Fruit fly (Drosophila melanogaster): ENCODE results near the gene Rpn12R.

The Rpn12R gene

DNA sequence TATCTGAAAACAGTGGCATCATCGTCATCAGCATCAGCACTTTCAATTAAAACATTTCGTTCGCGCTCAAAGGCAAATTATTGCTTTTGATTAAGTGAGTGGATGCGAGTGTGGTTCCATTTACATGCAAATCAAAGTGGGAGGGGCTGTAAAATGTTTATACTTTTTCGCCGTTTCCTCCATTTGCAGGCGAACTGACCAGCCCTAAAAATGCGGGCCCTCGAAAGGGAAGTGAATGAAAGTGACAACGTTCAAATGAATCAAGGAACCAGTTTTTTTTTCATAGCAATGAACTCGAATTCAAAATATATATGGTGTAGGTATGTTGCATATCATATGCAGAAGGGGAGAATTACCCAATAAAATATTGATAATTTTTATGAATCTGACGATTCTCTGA is 31.8 kb downstream of the Rpn12R start:
- TF ChIP-seq pan (optimal IDR thresholded peaks at IDR 0.05) (no peak), EcR (GFP tag; optimal IDR thresholded peaks at IDR 0.05) (no peak), psq (optimal IDR thresholded peaks at IDR 0.05) (no peak), CG8478 (optimal IDR thresholded peaks at IDR 0.05) (no peak), Dll (optimal IDR thresholded peaks at IDR 0.05) (no peak), usp (GFP tag; optimal IDR thresholded peaks at IDR 0.05) (no peak)

DNA sequence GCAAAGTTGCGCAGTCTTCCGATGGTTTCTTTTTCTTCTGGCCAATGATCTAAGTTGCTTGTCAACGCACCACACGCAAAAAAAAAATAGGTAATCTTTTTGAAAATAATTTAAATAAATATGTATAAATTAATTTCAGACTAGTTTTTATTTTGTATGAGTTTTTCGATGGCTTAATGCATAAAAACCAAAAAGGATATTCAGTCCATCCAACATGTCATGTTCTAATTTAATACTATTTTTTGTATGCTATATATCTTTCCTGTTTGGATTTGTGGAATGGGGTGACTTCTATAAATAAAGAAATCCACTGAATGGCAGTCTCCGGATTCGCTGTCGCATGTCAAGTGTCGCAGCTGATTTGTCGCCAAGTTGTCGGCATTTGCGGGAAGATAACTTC is 32.7 kb downstream of the Rpn12R start:
- TF ChIP-seq pan (optimal IDR thresholded peaks at IDR 0.05) (no peak), psq (optimal IDR thresholded peaks at IDR 0.05) (no peak), usp (GFP tag; optimal IDR thresholded peaks at IDR 0.05) (no peak), CG8478 (optimal IDR thresholded peaks at IDR 0.05) (no peak), EcR (GFP tag; optimal IDR thresholded peaks at IDR 0.05) (no peak), Dll (optimal IDR thresholded peaks at IDR 0.05) (no peak)

DNA sequence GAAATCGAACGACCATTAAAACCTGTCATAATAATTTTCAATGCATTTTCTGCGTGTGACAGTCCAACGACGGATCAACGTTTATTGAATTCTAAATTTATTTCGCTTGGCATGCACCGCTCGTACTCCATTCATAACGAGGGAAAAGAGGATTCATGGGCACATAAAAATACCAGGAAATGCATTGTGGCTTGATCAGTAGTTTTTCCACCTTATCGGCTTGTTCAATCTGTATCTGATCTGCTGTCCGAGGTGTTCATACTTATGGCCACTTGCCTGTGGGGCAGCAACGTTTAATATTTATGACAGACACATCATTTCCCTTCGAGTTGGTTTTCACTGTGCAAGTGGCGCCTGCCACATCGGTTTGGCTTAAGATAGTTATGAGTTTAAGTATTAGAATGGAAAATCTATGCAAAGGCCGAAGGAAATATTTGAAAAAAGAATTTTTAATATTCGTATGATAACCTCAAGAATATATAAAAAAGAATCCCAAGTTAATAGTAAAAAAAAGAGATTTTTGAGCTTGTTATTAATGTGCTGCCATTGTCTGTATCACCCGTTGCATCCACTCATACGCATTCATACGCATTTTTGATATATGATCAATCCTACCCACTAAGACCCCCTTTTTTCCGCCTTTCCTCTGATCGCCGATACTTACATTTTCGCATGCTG is 35.0 kb downstream of the Rpn12R start:
- no peak for TF ChIP-seq CG8478 (optimal IDR thresholded peaks at IDR 0.05)
- TF ChIP-seq Dll (optimal IDR thresholded peaks at IDR 0.05): no peak
- no peak for TF ChIP-seq usp (GFP tag; optimal IDR thresholded peaks at IDR 0.05)
- TF ChIP-seq pan (optimal IDR thresholded peaks at IDR 0.05): no peak
- no peak for TF ChIP-seq psq (optimal IDR thresholded peaks at IDR 0.05)

DNA sequence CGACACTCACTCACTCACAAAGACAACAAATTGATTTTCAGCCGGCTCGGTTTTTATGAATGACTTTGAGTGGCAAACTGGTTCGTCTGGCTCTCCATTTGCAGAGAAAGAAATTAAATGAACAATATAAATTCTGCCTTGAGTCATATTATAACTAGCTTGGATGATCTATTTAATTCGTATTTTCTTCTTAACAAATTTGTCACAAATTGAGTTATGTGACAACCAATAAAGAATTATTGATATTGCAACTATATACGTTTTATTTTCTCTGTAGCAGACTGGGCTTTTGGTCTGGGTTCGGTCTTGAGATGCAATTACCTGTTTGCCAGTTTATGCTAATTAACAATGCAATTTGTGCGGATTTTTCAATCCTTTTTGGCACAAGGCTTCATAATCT is 35.5 kb downstream of the Rpn12R start:
- TF ChIP-seq pan (optimal IDR thresholded peaks at IDR 0.05) (no peak), psq (optimal IDR thresholded peaks at IDR 0.05) (no peak), CG8478 (optimal IDR thresholded peaks at IDR 0.05) (no peak), EcR (GFP tag; optimal IDR thresholded peaks at IDR 0.05) (no peak), usp (GFP tag; optimal IDR thresholded peaks at IDR 0.05) (no peak)

DNA sequence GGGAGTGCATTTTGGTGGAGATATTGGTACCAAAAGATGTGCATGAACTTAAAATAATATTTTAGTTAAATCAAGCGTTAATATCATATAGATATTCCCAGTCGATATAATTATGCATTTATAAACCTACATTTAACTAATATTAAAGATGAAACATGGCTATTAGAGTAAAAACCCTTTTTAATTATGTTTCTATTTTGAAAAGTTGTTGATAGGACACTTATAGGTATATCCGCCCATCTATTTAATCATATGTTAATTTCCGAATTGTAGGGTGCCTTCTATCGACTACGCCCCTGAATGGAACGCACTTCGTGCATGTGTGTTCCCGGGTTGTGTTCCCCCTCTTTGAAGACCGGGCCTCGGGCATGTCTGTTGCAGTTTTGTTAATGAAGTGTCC is 36.6 kb downstream of the Rpn12R start:
- TF ChIP-seq Dll (optimal IDR thresholded peaks at IDR 0.05) (no peak), CG8478 (optimal IDR thresholded peaks at IDR 0.05) (no peak), psq (optimal IDR thresholded peaks at IDR 0.05) (no peak), usp (GFP tag; optimal IDR thresholded peaks at IDR 0.05) (no peak), pan (optimal IDR thresholded peaks at IDR 0.05) (no peak), EcR (GFP tag; optimal IDR thresholded peaks at IDR 0.05) (no peak)

DNA sequence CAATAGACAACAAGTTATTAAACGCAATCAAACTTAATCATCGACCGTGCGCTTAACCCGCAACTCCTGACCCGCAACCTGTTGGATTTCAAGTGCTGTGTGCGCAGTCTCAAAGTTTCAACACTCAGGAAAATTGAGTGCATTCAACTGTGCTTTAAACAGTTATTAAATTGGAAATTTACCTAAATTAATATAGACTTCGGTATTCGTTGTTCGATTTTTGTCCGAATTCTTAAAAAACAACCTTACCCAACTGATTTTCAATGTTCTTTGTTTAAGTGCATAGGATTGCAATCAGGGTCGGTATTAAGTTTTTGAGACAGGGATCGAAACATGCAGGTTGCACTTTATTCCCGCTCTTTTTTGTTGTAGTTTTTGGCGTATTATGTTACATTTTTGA is 37.3 kb downstream of the Rpn12R start:
- TF ChIP-seq psq (optimal IDR thresholded peaks at IDR 0.05): no peak
- TF ChIP-seq CG8478 (optimal IDR thresholded peaks at IDR 0.05): no peak
- TF ChIP-seq EcR (GFP tag; optimal IDR thresholded peaks at IDR 0.05): no peak
- TF ChIP-seq usp (GFP tag; optimal IDR thresholded peaks at IDR 0.05): no peak
- no peak for TF ChIP-seq pan (optimal IDR thresholded peaks at IDR 0.05)
- no peak for TF ChIP-seq Dll (optimal IDR thresholded peaks at IDR 0.05)

DNA sequence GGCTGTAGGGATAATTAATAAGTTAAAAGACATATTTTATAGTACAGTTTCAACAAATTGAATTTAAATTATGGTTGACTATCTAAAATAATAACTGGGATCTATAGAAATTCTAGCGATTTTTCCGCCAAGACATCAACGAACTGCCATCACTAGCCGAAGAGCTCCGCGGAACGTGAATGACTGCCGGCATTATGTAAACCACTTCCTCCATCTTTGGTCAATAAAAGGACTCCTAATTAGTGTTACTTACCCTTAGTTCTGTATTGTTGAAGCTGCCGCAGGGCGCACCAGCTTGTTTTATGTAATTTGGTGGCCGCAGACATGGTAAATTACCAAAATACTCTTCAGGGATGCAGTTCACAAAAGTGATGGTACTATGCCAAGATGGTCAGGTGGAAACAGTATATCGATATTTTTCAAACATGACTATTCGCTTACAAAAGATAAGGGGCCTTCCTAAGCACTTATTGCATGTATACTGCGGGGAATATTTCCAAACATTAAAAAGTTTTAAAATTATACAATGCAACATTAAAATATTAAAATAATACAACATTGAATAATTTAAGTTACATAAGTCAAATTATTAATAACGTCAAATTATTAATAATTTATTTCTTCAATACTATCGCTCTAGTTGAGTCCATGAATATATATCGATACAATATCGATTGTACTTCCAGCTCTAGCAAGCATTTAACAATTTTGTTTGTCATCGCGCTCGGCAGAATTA is 42.9 kb downstream of the Rpn12R start, which contains the start of the genes mRpL39 and Prosbeta2:
Gene mRpL39, minus strand, starts transcription at position 383 of the 736 bp plus-strand sequence.
Gene Prosbeta2, plus strand, starts transcription at position 668 of the 736 bp plus-strand sequence.
- no peak for TF ChIP-seq pan (optimal IDR thresholded peaks at IDR 0.05)
- TF ChIP-seq psq (optimal IDR thresholded peaks at IDR 0.05): no peak
- TF ChIP-seq CG8478 (optimal IDR thresholded peaks at IDR 0.05): no peak
- no peak for TF ChIP-seq EcR (GFP tag; optimal IDR thresholded peaks at IDR 0.05)
- no peak for TF ChIP-seq usp (GFP tag; optimal IDR thresholded peaks at IDR 0.05)
- no peak for TF ChIP-seq Dll (optimal IDR thresholded peaks at IDR 0.05)

DNA sequence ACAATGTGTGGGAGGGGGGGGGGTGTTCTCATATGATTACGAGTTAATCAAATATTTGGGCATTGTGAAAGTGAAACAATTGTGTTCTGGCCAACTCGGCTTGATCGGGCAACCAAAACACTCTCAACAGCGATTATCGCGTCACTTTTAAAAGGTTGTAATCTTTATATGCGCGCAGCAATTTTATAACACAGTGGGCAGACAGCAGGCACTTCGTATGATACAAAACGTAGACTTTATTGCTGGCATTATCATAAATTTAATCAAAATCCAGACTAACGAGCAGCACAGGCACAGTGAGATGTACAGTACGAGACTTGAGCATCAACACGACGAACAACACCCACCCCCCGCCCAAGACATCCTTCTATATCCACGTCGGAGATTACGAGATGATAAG is 49.6 kb downstream of the Rpn12R start:
- TF ChIP-seq psq (optimal IDR thresholded peaks at IDR 0.05) (no peak), Dll (optimal IDR thresholded peaks at IDR 0.05) (no peak), EcR (GFP tag; optimal IDR thresholded peaks at IDR 0.05) (no peak), CG8478 (optimal IDR thresholded peaks at IDR 0.05) (no peak), usp (GFP tag; optimal IDR thresholded peaks at IDR 0.05) (no peak), pan (optimal IDR thresholded peaks at IDR 0.05) (no peak)

DNA sequence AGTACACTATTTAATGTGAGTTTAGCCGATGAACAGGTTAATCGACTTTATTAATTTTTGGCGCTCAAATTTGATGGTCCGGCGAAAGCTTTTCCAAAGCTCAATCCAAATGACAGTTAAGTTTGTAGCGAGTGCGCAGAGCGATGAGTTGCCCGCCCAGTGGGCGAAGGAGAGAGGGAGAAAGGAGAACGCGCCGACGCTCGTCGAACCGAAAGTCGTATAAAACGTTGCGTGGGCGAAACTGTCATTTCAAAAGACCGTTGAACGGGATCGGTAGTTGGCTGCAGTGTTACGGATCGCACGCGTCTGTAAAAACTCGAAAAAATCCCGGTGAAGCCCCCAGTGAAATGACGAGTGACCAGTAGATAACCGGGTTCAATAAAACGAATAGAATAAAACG is 50.3 kb downstream of the Rpn12R start, which contains the start of gene Zip71B:
Gene Zip71B, plus strand, starts transcription at position 265 of the 400 bp plus-strand sequence.
- TF ChIP-seq Dll (optimal IDR thresholded peaks at IDR 0.05): no peak

Measured in whole organism.